Fruit fly (Drosophila melanogaster) whole organism, embryonic: ENCODE results near the gene Nulp1.
A peak's percentile ranks its signal among the peaks of the same experiment; 100 is the strongest.

ENCODE experiments used
- CG10431 ChIP-seq: fragments of 200-800 bp; sonication (Bioruptor generic); optimal IDR thresholded peaks from 3 replicates; lab custom pipeline; 2018; ENCODE audit warnings: missing biosample characterization, mild to moderate bottlenecking, missing genetic modification characterization
- CG10565 ChIP-seq: fragments of 200-800 bp; sonication (Bioruptor generic); optimal IDR thresholded peaks from 3 replicates; lab custom pipeline; 2016; ENCODE audit warnings: missing biosample characterization, mild to moderate bottlenecking, missing genetic modification characterization
- CG10654 ChIP-seq: fragments of 200-800 bp; sonication (Bioruptor generic); optimal IDR thresholded peaks from 2 replicates; lab custom pipeline; 2016; ENCODE audit warnings: missing biosample characterization, missing genetic modification characterization
- CG13123 ChIP-seq: fragments of 200-800 bp; sonication (Bioruptor generic); optimal IDR thresholded peaks from 2 replicates; lab custom pipeline; 2016; ENCODE audit warnings: missing biosample characterization, missing genetic modification characterization
- CG14014 ChIP-seq: fragments of 200-800 bp; sonication (Bioruptor generic); IDR thresholded peaks from 2 replicates; pipeline ENCODE4 v1.3.6; 2022; ENCODE audit warnings: missing biosample characterization, missing genetic modification characterization
- CG17568 ChIP-seq: fragments of 200-800 bp; sonication (Bioruptor generic); optimal IDR thresholded peaks from 2 replicates; lab custom pipeline; 2018; ENCODE audit warnings: missing biosample characterization, mild to moderate bottlenecking, missing genetic modification characterization, moderate library complexity
- CG17612 ChIP-seq: fragments of 200-800 bp; sonication (Bioruptor generic); IDR thresholded peaks from 2 replicates; pipeline ENCODE4 v1.3.6; 2022; ENCODE audit warnings: missing biosample characterization, missing genetic modification characterization
- CG2199 ChIP-seq: fragments of 200-800 bp; sonication (Bioruptor generic); IDR thresholded peaks from 3 replicates; pipeline ENCODE4 v1.3.6; 2022; ENCODE audit warnings: missing biosample characterization, missing genetic modification characterization
- CG31224 ChIP-seq: fragments of 200-800 bp; sonication (Bioruptor generic); IDR thresholded peaks from 2 replicates; pipeline ENCODE4 v1.3.6; 2022; ENCODE audit warnings: missing biosample characterization, missing genetic modification characterization
- CG31441 ChIP-seq: fragments of 200-800 bp; sonication (Bioruptor generic); IDR thresholded peaks from 2 replicates; pipeline ENCODE4 v1.3.6; 2022; ENCODE audit warnings: missing biosample characterization, missing genetic modification characterization
- CG32532 ChIP-seq: fragments of 200-800 bp; sonication (Bioruptor generic); IDR thresholded peaks from 2 replicates; pipeline ENCODE4 v1.3.6; 2022; ENCODE audit warnings: missing biosample characterization, missing genetic modification characterization
- CG32767 ChIP-seq: fragments of 200-800 bp; sonication (Bioruptor generic); IDR thresholded peaks from 2 replicates; pipeline ENCODE4 v1.3.6; 2022; ENCODE audit warnings: missing biosample characterization, missing genetic modification characterization
- CG3281 ChIP-seq: fragments of 200-800 bp; sonication (Bioruptor generic); optimal IDR thresholded peaks from 3 replicates; lab custom pipeline; 2017; ENCODE audit warnings: missing biosample characterization, mild to moderate bottlenecking, missing genetic modification characterization
- CG34422 ChIP-seq: fragments of 200-800 bp; sonication (Bioruptor generic); IDR thresholded peaks from 3 replicates; pipeline ENCODE4 v1.3.6; 2022; ENCODE audit warnings: missing biosample characterization, missing genetic modification characterization
- CG4854 ChIP-seq: fragments of 200-800 bp; sonication (Bioruptor generic); optimal IDR thresholded peaks from 2 replicates; lab custom pipeline; 2016; ENCODE audit warnings: missing biosample characterization, missing genetic modification characterization, inconsistent platforms
- CG8388 ChIP-seq: fragments of 200-800 bp; sonication (Bioruptor generic); optimal IDR thresholded peaks from 2 replicates; lab custom pipeline; 2019; ENCODE audit warnings: missing biosample characterization, mild to moderate bottlenecking, missing genetic modification characterization, moderate library complexity
- CG9817 ChIP-seq: fragments of 200-800 bp; sonication (Bioruptor generic); optimal IDR thresholded peaks from 2 replicates; lab custom pipeline; 2018; ENCODE audit warnings: missing biosample characterization, mild to moderate bottlenecking, missing genetic modification characterization, moderate library complexity
- Dip2 ChIP-seq: fragments of 200-800 bp; sonication (Bioruptor generic); IDR thresholded peaks from 2 replicates; pipeline ENCODE4 v1.3.6; 2022; ENCODE audit warnings: missing biosample characterization, missing genetic modification characterization
- E2f1 ChIP-seq: fragments of 200-800 bp; sonication (Bioruptor generic); IDR thresholded peaks from 2 replicates; pipeline ENCODE4 v1.3.6; 2022; ENCODE audit warnings: missing biosample characterization, missing genetic modification characterization
- Eip74EF ChIP-seq, 2 experiments: fragments of 200-800 bp in 1 of 2; fragments of >200 bp in 1 of 2; sonication (Bioruptor generic) in 1 of 2; optimal IDR thresholded peaks; 2 replicates each; lab custom pipeline; 2017 to 2019; ENCODE audit warnings: missing biosample characterization in 2 of 2, missing genetic modification characterization in 2 of 2, mild to moderate bottlenecking in 1 of 2, moderate library complexity in 1 of 2
- Fer1 ChIP-seq: fragments of 200-800 bp; sonication (Bioruptor generic); optimal IDR thresholded peaks from 2 replicates; lab custom pipeline; 2017; ENCODE audit warnings: missing biosample characterization, mild to moderate bottlenecking, missing genetic modification characterization
- H15 ChIP-seq: fragments of 200-800 bp; sonication (Bioruptor generic); IDR thresholded peaks from 3 replicates; pipeline ENCODE4 v1.3.6; 2022; ENCODE audit warnings: missing biosample characterization, missing genetic modification characterization
- HLH4C ChIP-seq: fragments of 200-800 bp; sonication (Bioruptor generic); IDR thresholded peaks from 3 replicates; pipeline ENCODE4 v1.3.6; 2022; ENCODE audit warnings: missing biosample characterization, missing genetic modification characterization; ENCODE audit not compliant: partially characterized antibody
- Kr ChIP-seq: fragments of 200-800 bp; sonication (Bioruptor generic); optimal IDR thresholded peaks from 2 replicates; lab custom pipeline; 2017; ENCODE audit warnings: missing biosample characterization, mild to moderate bottlenecking, missing genetic modification characterization
- NFAT ChIP-seq: fragments of 200-800 bp; sonication (Bioruptor generic); IDR thresholded peaks from 2 replicates; pipeline ENCODE4 v1.3.6; 2022; ENCODE audit warnings: missing biosample characterization, missing genetic modification characterization
- Nf-YA ChIP-seq: fragments of 200-800 bp; sonication (Bioruptor generic); IDR thresholded peaks from 2 replicates; pipeline ENCODE4 v1.3.6; 2022; ENCODE audit warnings: missing biosample characterization, missing genetic modification characterization
- Xrp1 ChIP-seq: fragments of 200-800 bp; sonication (Bioruptor generic); IDR thresholded peaks from 2 replicates; pipeline ENCODE4 v1.3.6; 2022; ENCODE audit warnings: missing biosample characterization, missing genetic modification characterization
- ab ChIP-seq: fragments of 200-800 bp; sonication (Bioruptor generic); optimal IDR thresholded peaks from 2 replicates; lab custom pipeline; 2016; ENCODE audit warnings: missing biosample characterization, missing genetic modification characterization
- bab2 ChIP-seq: fragments of 200-800 bp; sonication (Bioruptor generic); optimal IDR thresholded peaks from 2 replicates; lab custom pipeline; 2016; ENCODE audit warnings: missing biosample characterization, missing genetic modification characterization
- bbx ChIP-seq: fragments of 200-800 bp; sonication (Bioruptor generic); IDR thresholded peaks from 2 replicates; pipeline ENCODE4 v1.3.6; 2022; ENCODE audit warnings: missing biosample characterization, missing genetic modification characterization; ENCODE audit not compliant: partially characterized antibody
- cg ChIP-seq: fragments of 200-800 bp; sonication (Bioruptor generic); optimal IDR thresholded peaks from 3 replicates; lab custom pipeline; 2019; ENCODE audit warnings: missing biosample characterization, mild to moderate bottlenecking, missing genetic modification characterization, moderate library complexity
- chm ChIP-seq: fragments of 200-800 bp; sonication (Bioruptor generic); IDR thresholded peaks from 2 replicates; pipeline ENCODE4 v1.3.6; 2022; ENCODE audit warnings: missing biosample characterization, missing genetic modification characterization
- chn ChIP-seq: fragments of 200-800 bp; sonication (Bioruptor generic); optimal IDR thresholded peaks from 2 replicates; lab custom pipeline; 2016; ENCODE audit warnings: missing biosample characterization, missing genetic modification characterization
- crp ChIP-seq, 2 experiments: fragments of 200-800 bp; sonication (Bioruptor generic); optimal IDR thresholded peaks; 2 replicates in 1 of 2; 3 replicates in 1 of 2; lab custom pipeline; 2017; ENCODE audit warnings: missing biosample characterization in 2 of 2, missing genetic modification characterization in 2 of 2, mild to moderate bottlenecking in 1 of 2, moderate library complexity in 1 of 2
- dpn ChIP-seq, 2 experiments: fragments of 200-800 bp; sonication (Bioruptor generic); optimal IDR thresholded peaks; 3 replicates each; lab custom pipeline; 2016; ENCODE audit warnings: missing biosample characterization in 2 of 2, missing genetic modification characterization in 2 of 2
- gfzf ChIP-seq: fragments of 200-800 bp; sonication (Bioruptor generic); optimal IDR thresholded peaks from 2 replicates; lab custom pipeline; 2016; ENCODE audit warnings: missing biosample characterization, mild to moderate bottlenecking, missing genetic modification characterization, moderate library complexity
- grau ChIP-seq: fragments of 200-800 bp; optimal IDR thresholded peaks from 3 replicates; lab custom pipeline; 2019; ENCODE audit warnings: missing biosample characterization, mild to moderate bottlenecking, missing genetic modification characterization, moderate library complexity
- hkb ChIP-seq, 2 experiments: fragments of 200-800 bp in 1 of 2; fragments of >200 bp in 1 of 2; sonication (Bioruptor generic) in 1 of 2; IDR thresholded peaks in 1 of 2; optimal IDR thresholded peaks in 1 of 2; 2 replicates each; pipeline versions ENCODE4 v1.3.6 to Lab custom; 2017 to 2022; ENCODE audit warnings: missing biosample characterization in 1 of 2, missing genetic modification characterization in 1 of 2
- kah ChIP-seq: fragments of 200-800 bp; sonication (Bioruptor generic); optimal IDR thresholded peaks from 2 replicates; lab custom pipeline; 2018; ENCODE audit warnings: missing biosample characterization, mild to moderate bottlenecking, missing genetic modification characterization
- knrl ChIP-seq: fragments of 200-800 bp; sonication (Bioruptor generic); IDR thresholded peaks from 3 replicates; pipeline ENCODE4 v1.3.6; 2022; ENCODE audit warnings: missing biosample characterization, missing genetic modification characterization; ENCODE audit not compliant: partially characterized antibody
- lilli ChIP-seq: fragments of 200-800 bp; sonication (Bioruptor generic); optimal IDR thresholded peaks from 3 replicates; lab custom pipeline; 2016; ENCODE audit warnings: missing biosample characterization, missing genetic modification characterization
- odd ChIP-seq: fragments of 200-800 bp; sonication (Bioruptor generic); optimal IDR thresholded peaks from 2 replicates; lab custom pipeline; 2017; ENCODE audit warnings: missing biosample characterization, mild to moderate bottlenecking, missing genetic modification characterization
- onecut ChIP-seq: fragments of 200-800 bp; sonication (Bioruptor generic); IDR thresholded peaks from 2 replicates; pipeline ENCODE4 v1.3.6; 2022; ENCODE audit warnings: missing biosample characterization, missing genetic modification characterization
- p53 ChIP-seq: fragments of 200-800 bp; sonication (Bioruptor generic); optimal IDR thresholded peaks from 2 replicates; lab custom pipeline; 2016; ENCODE audit warnings: missing biosample characterization, missing genetic modification characterization
- pb ChIP-seq: fragments of 200-800 bp; sonication (Bioruptor generic); optimal IDR thresholded peaks from 3 replicates; lab custom pipeline; 2016; ENCODE audit warnings: missing biosample characterization, missing genetic modification characterization
- psq ChIP-seq: fragments of 200-800 bp; sonication (Bioruptor generic); optimal IDR thresholded peaks from 2 replicates; lab custom pipeline; 2017; ENCODE audit warnings: missing biosample characterization, missing genetic modification characterization
- sna ChIP-seq: fragments of 200-800 bp; sonication (Bioruptor generic); IDR thresholded peaks from 2 replicates; pipeline ENCODE4 v1.3.6; 2022; ENCODE audit warnings: missing biosample characterization, missing genetic modification characterization; ENCODE audit not compliant: partially characterized antibody
- sug ChIP-seq: fragments of 200-800 bp; optimal IDR thresholded peaks from 2 replicates; lab custom pipeline; 2019; ENCODE audit warnings: missing biosample characterization, mild to moderate bottlenecking, missing genetic modification characterization, moderate library complexity
- tap ChIP-seq: fragments of 200-800 bp; optimal IDR thresholded peaks from 3 replicates; lab custom pipeline; 2019; ENCODE audit warnings: missing biosample characterization, mild to moderate bottlenecking, missing genetic modification characterization, moderate library complexity
- tll ChIP-seq, 2 experiments: fragments of 200-800 bp in 1 of 2; fragments of >200 bp in 1 of 2; sonication (Bioruptor generic) in 1 of 2; optimal IDR thresholded peaks; 2 replicates each; lab custom pipeline; 2017 to 2019; ENCODE audit warnings: missing biosample characterization in 2 of 2, missing genetic modification characterization in 2 of 2, mild to moderate bottlenecking in 1 of 2, moderate library complexity in 1 of 2

Nulp1 gene

dm6 chr3L:8091650-8092068 lies 18.5 kb upstream of the Nulp1 start, which contains the start of gene CG7565 (continued):
- TF ChIP-seq knrl (0 out of 3 replicates have a peak, but pooled peaks have one; percentile 23), CG2199 (no peak), dpn (GFP tag; optimal IDR thresholded peaks at IDR 0.05; lab: Kevin White, UChicago) (peak; percentile 17 to 64), cg (GFP tag; lab: Kevin White, UChicago) (no peak), CG9817 (tag; lab: Kevin White, UChicago) (no peak), hkb (optimal IDR thresholded peaks at IDR 0.05; lab: Kevin White, UChicago) (no peak), hkb (GFP tag; IDR thresholded peaks at IDR 0.05; lab: Robert Waterston, UW) (peak; percentile 30; the same call in 1 of the 2 replicates), Xrp1 (GFP tag; lab: Robert Waterston, UW) (peak; percentile 62), tap (peak; percentile 3), sug (tag; lab: Kevin White, UChicago) (peak; percentile 65), CG32767 (GFP tag; lab: Robert Waterston, UW) (no peak), p53 (GFP tag; lab: Kevin White, UChicago) (no peak), odd (GFP tag; lab: Kevin White, UChicago) (peak; percentile 52), pb (GFP tag; lab: Kevin White, UChicago) (no peak), CG8388 (no peak), CG3281 (GFP tag; lab: Kevin White, UChicago) (peak; percentile 66), crp (GFP tag; optimal IDR thresholded peaks at IDR 0.05; lab: Kevin White, UChicago) (peak; percentile 12 to 86), CG34422 (peak; percentile 53; the same call in 1 of the 3 replicates), onecut (GFP tag; lab: Robert Waterston, UW) (peak; percentile 87), sna (GFP tag; lab: Robert Waterston, UW) (peak; percentile 71; the same call in 1 of the 2 replicates), H15 (peak; percentile 49; the same call in 1 of the 3 replicates), grau (tag; lab: Kevin White, UChicago) (peak; percentile 42), chm (GFP tag; lab: Robert Waterston, UW) (peak; percentile 75), Fer1 (GFP tag; lab: Kevin White, UChicago) (peak; percentile 81), lilli (GFP tag; lab: Kevin White, UChicago) (peak; percentile 60), CG13123 (GFP tag; lab: Kevin White, UChicago) (no peak), Kr (GFP tag; lab: Kevin White, UChicago) (no peak), CG32532 (GFP tag; lab: Robert Waterston, UW) (peak; percentile 49), ab (GFP tag; lab: Kevin White, UChicago) (no peak), chn (GFP tag; lab: Kevin White, UChicago) (peak; percentile 16), tll (GFP tag; optimal IDR thresholded peaks at IDR 0.05; lab: Kevin White, UChicago) (peak in 1 of 2 experiments; percentile 17), Eip74EF (GFP tag; optimal IDR thresholded peaks at IDR 0.05; lab: Kevin White, UChicago) (peak in 1 of 2 experiments; percentile 78), bab2 (GFP tag; lab: Kevin White, UChicago) (peak; percentile 21), CG14014 (GFP tag; lab: Robert Waterston, UW) (no peak), gfzf (no peak), CG10431 (GFP tag; lab: Kevin White, UChicago) (no peak), CG10565 (no peak), CG31441 (GFP tag; lab: Robert Waterston, UW) (no peak; the same call in 1 of the 2 replicates), HLH4C (GFP tag; lab: Robert Waterston, UW) (no peak), CG17612 (GFP tag; lab: Robert Waterston, UW) (no peak), Nf-YA (GFP tag; lab: Robert Waterston, UW) (no peak), CG10654 (GFP tag; lab: Kevin White, UChicago) (no peak), CG31224 (GFP tag; lab: Robert Waterston, UW) (no peak), NFAT (GFP tag; lab: Robert Waterston, UW) (peak; percentile 26; the same call in 1 of the 2 replicates), CG4854 (GFP tag; lab: Kevin White, UChicago) (peak; percentile 0), psq (GFP tag; lab: Kevin White, UChicago) (no peak), Dip2 (GFP tag; lab: Robert Waterston, UW) (no peak), E2f1 (GFP tag; lab: Robert Waterston, UW) (no peak), bbx (GFP tag; lab: Robert Waterston, UW) (peak; percentile 59; the same call in 1 of the 2 replicates), CG17568 (GFP tag; lab: Kevin White, UChicago) (peak; percentile 32), kah (GFP tag; lab: Kevin White, UChicago) (peak; percentile 9)
